Fruit fly (Drosophila melanogaster): ENCODE data around the gene Uch-L5.

Gene Uch-L5

DNA sequence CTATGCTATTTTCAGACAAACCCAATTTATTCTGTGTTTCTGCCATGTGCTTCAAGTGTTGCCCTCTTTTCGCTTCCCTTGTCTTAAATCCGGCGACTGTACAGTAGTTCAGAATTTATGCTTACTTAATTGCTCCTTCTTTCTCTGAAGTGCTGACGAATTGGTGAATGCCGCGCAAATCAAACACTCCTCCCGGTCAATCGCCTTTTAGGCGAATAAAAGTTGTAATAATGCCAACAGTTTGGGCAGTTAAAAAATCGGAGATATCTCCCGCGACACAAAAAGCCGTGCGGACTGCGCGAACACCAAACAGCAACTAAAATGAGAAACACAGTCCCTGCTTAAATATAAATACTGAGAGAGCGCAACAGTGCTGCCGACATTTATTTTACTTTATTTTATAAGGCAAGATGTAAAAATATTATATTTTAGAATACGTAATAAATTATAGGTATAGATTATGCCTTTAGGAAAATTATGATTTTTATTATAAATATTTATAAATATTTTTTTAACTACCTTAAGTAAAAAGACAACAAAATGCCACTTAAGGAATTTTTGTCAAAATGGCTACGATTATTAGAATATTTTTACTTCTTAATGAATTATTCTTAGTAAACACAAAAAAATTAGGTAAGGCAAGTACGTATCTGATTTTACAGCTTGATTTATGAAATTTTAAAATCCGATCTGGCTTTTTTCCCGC, 28.4 kb upstream of the Uch-L5 start, which contains the start of gene path (continued):
- TF ChIP-seq CG3407 (GFP tag; optimal IDR thresholded peaks at IDR 0.05) (no peak), HLH54F (GFP tag; optimal IDR thresholded peaks at IDR 0.05) (no peak), Hmx (GFP tag; optimal IDR thresholded peaks at IDR 0.05) (no peak), aop (GFP tag; IDR thresholded peaks at IDR 0.05) (no peak), Asciz (GFP tag; optimal IDR thresholded peaks at IDR 0.05) (peak; percentile 46), Oli (tag; optimal IDR thresholded peaks at IDR 0.05) (peak; percentile 33), Neu2 (GFP tag; optimal IDR thresholded peaks at IDR 0.05; ENCODE audit: borderline replicate concordance) (no peak), CG6683 (GFP tag; optimal IDR thresholded peaks at IDR 0.05) (peak; percentile 38), CoRest (tag; optimal IDR thresholded peaks at IDR 0.05) (peak; percentile 19), CG17612 (GFP tag; IDR thresholded peaks at IDR 0.05) (no peak), crol (GFP tag; IDR thresholded peaks at IDR 0.05) (no peak), CG8944 (GFP tag; optimal IDR thresholded peaks at IDR 0.05) (no peak), CG10979 (tag; optimal IDR thresholded peaks at IDR 0.05) (peak; percentile 66), exex (tag; optimal IDR thresholded peaks at IDR 0.05) (no peak), CG34376 (GFP tag; optimal IDR thresholded peaks at IDR 0.05) (peak; percentile 53), sug (tag; optimal IDR thresholded peaks at IDR 0.05) (peak; percentile 9), slbo (GFP tag; IDR thresholded peaks at IDR 0.05) (peak; percentile 3; the same call in 1 of the 2 replicates), CG7357 (GFP tag; IDR thresholded peaks at IDR 0.05) (no peak), Lim3 (GFP tag; IDR thresholded peaks at IDR 0.05) (no peak), Bdp1 (GFP tag; optimal IDR thresholded peaks at IDR 0.05) (no peak), CG7839 (tag; optimal IDR thresholded peaks at IDR 0.05) (peak; percentile 56), Hmr (GFP tag; optimal IDR thresholded peaks at IDR 0.05) (peak; percentile 26), Tbp (GFP tag; optimal IDR thresholded peaks at IDR 0.05) (no peak), zen2 (GFP tag; IDR thresholded peaks at IDR 0.05; ENCODE audit: partially characterized antibody) (no peak), B-H2 (GFP tag; optimal IDR thresholded peaks at IDR 0.05) (peak; percentile 43), CG4424 (GFP tag; optimal IDR thresholded peaks at IDR 0.05) (peak; percentile 49), Stat92E (GFP tag; optimal IDR thresholded peaks at IDR 0.05) (peak in 1 of 3 experiments; percentile 30), kah (GFP tag; optimal IDR thresholded peaks at IDR 0.05) (no peak), pb (GFP tag; optimal IDR thresholded peaks at IDR 0.05) (no peak), sqz (GFP tag; optimal IDR thresholded peaks at IDR 0.05) (no peak), salm (tag; optimal IDR thresholded peaks at IDR 0.05) (no peak), CG6175 (GFP tag; IDR thresholded peaks at IDR 0.05) (no peak), MTF-1 (GFP tag; optimal IDR thresholded peaks at IDR 0.05; ENCODE audit: borderline replicate concordance) (peak; percentile 49), NFAT (GFP tag; IDR thresholded peaks at IDR 0.05) (no peak), cas (GFP tag; IDR thresholded peaks at IDR 0.05) (no peak), CG2875 (GFP tag; optimal IDR thresholded peaks at IDR 0.05) (no peak), CG6689 (GFP tag; IDR thresholded peaks at IDR 0.05) (peak; percentile 30; the same call in 1 of the 2 replicates), sc (optimal IDR thresholded peaks at IDR 0.05) (no peak), sc (GFP tag; optimal IDR thresholded peaks at IDR 0.05) (no peak), dmrt11E (tag; optimal IDR thresholded peaks at IDR 0.05) (peak; percentile 50), CG15269 (tag; optimal IDR thresholded peaks at IDR 0.05) (peak; percentile 37), gro (GFP tag; optimal IDR thresholded peaks at IDR 0.05) (no peak), chn (GFP tag; optimal IDR thresholded peaks at IDR 0.05) (no peak), CG2199 (GFP tag; IDR thresholded peaks at IDR 0.05) (peak; percentile 88; the same call in 2 of the 3 replicates), ATbp (GFP tag; optimal IDR thresholded peaks at IDR 0.05) (no peak), hkb (optimal IDR thresholded peaks at IDR 0.05) (no peak), hkb (GFP tag; IDR thresholded peaks at IDR 0.05) (no peak), Usf (GFP tag; optimal IDR thresholded peaks at IDR 0.05) (no peak), oc (tag; optimal IDR thresholded peaks at IDR 0.05) (peak; percentile 6), Ets97D (GFP tag; optimal IDR thresholded peaks at IDR 0.05) (no peak)
